Fruit fly (Drosophila melanogaster) whole organism, embryonic: ENCODE measurements around the gene Irc.
A peak's percentile ranks its signal among the peaks of the same experiment; 100 is the strongest.

ENCODE experiments used
- Awh ChIP-seq: fragments of 200-800 bp; sonication (Bioruptor generic); IDR thresholded peaks from 2 replicates; pipeline ENCODE4, ENCODE4 v1.3.6; 2022; ENCODE audit warnings: missing biosample characterization, missing genetic modification characterization
- BEAF-32 ChIP-seq: fragments of 200-800 bp; sonication (Bioruptor generic); optimal IDR thresholded peaks from 3 replicates; lab custom pipeline; 2017; ENCODE audit warnings: missing biosample characterization, missing genetic modification characterization, mild to moderate bottlenecking, moderate library complexity, missing genetic modification reagents
- Bgb ChIP-seq: fragments of 200-800 bp; sonication (Bioruptor generic); IDR thresholded peaks from 2 replicates; pipeline ENCODE4 v1.3.6; 2022; ENCODE audit warnings: missing biosample characterization, missing genetic modification characterization; ENCODE audit not compliant: partially characterized antibody
- CG10147 ChIP-seq: fragments of 200-800 bp; sonication (Bioruptor generic); optimal IDR thresholded peaks from 2 replicates; lab custom pipeline; 2019; ENCODE audit warnings: missing biosample characterization, mild to moderate bottlenecking, missing genetic modification characterization, moderate library complexity
- CG11398 ChIP-seq: fragments of 200-800 bp; sonication (Bioruptor generic); optimal IDR thresholded peaks from 2 replicates; lab custom pipeline; 2016; ENCODE audit warnings: missing biosample characterization, missing genetic modification characterization
- CG11560 ChIP-seq: fragments of 200-800 bp; sonication (Bioruptor generic); IDR thresholded peaks from 3 replicates; pipeline ENCODE4 v1.3.6; 2022; ENCODE audit warnings: missing biosample characterization, missing genetic modification characterization
- CG12299 ChIP-seq: fragments of 200-800 bp; sonication (Bioruptor generic); optimal IDR thresholded peaks from 2 replicates; lab custom pipeline; 2018; ENCODE audit warnings: missing biosample characterization, mild to moderate bottlenecking, missing genetic modification characterization
- CG13894 ChIP-seq: fragments of 200-800 bp; sonication (Bioruptor generic); optimal IDR thresholded peaks from 3 replicates; lab custom pipeline; 2018; ENCODE audit warnings: missing biosample characterization, mild to moderate bottlenecking, missing genetic modification characterization, moderate library complexity
- CG15479 ChIP-seq: fragments of 200-800 bp; sonication (Bioruptor generic); optimal IDR thresholded peaks from 3 replicates; lab custom pipeline; 2019; ENCODE audit warnings: missing biosample characterization, mild to moderate bottlenecking, missing genetic modification characterization, moderate library complexity
- CG2120 ChIP-seq: fragments of 200-800 bp; sonication (Bioruptor generic); optimal IDR thresholded peaks from 3 replicates; lab custom pipeline; 2016; ENCODE audit warnings: missing biosample characterization, missing genetic modification characterization
- CG2202 ChIP-seq: fragments of 200-800 bp; sonication (Bioruptor generic); optimal IDR thresholded peaks from 2 replicates; lab custom pipeline; 2018; ENCODE audit warnings: missing biosample characterization, mild to moderate bottlenecking, missing genetic modification characterization
- CG2678 ChIP-seq: fragments of 200-800 bp; sonication (Bioruptor generic); optimal IDR thresholded peaks from 3 replicates; lab custom pipeline; 2019; ENCODE audit warnings: missing biosample characterization, mild to moderate bottlenecking, missing genetic modification characterization, moderate library complexity
- CG30020 ChIP-seq: fragments of 200-800 bp; optimal IDR thresholded peaks from 2 replicates; lab custom pipeline; 2019; ENCODE audit warnings: missing biosample characterization, mild to moderate bottlenecking, missing genetic modification characterization, moderate library complexity
- CG33213 ChIP-seq: fragments of 200-800 bp; sonication (Bioruptor generic); optimal IDR thresholded peaks from 3 replicates; lab custom pipeline; 2016; ENCODE audit warnings: missing biosample characterization, missing genetic modification characterization
- CG34422 ChIP-seq: fragments of 200-800 bp; sonication (Bioruptor generic); IDR thresholded peaks from 3 replicates; pipeline ENCODE4 v1.3.6; 2022; ENCODE audit warnings: missing biosample characterization, missing genetic modification characterization
- CG43689 ChIP-seq: fragments of 200-800 bp; sonication (Bioruptor generic); IDR thresholded peaks from 2 replicates; pipeline ENCODE4 v1.3.6; 2022; ENCODE audit warnings: missing biosample characterization, missing genetic modification characterization
- CG6765 ChIP-seq: fragments of 200-800 bp; sonication (Bioruptor generic); optimal IDR thresholded peaks from 3 replicates; lab custom pipeline; 2017; ENCODE audit warnings: missing biosample characterization, mild to moderate bottlenecking, missing genetic modification characterization
- CG7745 ChIP-seq: fragments of 200-800 bp; sonication (Bioruptor generic); optimal IDR thresholded peaks from 2 replicates; lab custom pipeline; 2018; ENCODE audit warnings: missing biosample characterization, mild to moderate bottlenecking, missing genetic modification characterization, moderate library complexity
- CG8478 ChIP-seq: fragments of >200 bp; optimal IDR thresholded peaks from 2 replicates; lab custom pipeline; 2018
- CG8944 ChIP-seq: fragments of 200-800 bp; sonication (Bioruptor generic); optimal IDR thresholded peaks from 3 replicates; lab custom pipeline; 2016; ENCODE audit warnings: missing biosample characterization, missing genetic modification characterization
- CG9215 ChIP-seq: fragments of 200-800 bp; sonication (Bioruptor generic); IDR thresholded peaks from 2 replicates; pipeline ENCODE4 v1.3.6; 2022; ENCODE audit warnings: missing biosample characterization, missing genetic modification characterization
- CG9437 ChIP-seq: fragments of 200-800 bp; sonication (Bioruptor generic); optimal IDR thresholded peaks from 2 replicates; lab custom pipeline; 2018; ENCODE audit warnings: missing biosample characterization, mild to moderate bottlenecking, missing genetic modification characterization
- Chrac-16 ChIP-seq: fragments of 200-800 bp; sonication (Bioruptor generic); optimal IDR thresholded peaks from 3 replicates; lab custom pipeline; 2016; ENCODE audit warnings: missing biosample characterization, missing genetic modification characterization
- Eip74EF ChIP-seq, 2 experiments: fragments of 200-800 bp in 1 of 2; fragments of >200 bp in 1 of 2; sonication (Bioruptor generic) in 1 of 2; optimal IDR thresholded peaks; 2 replicates each; lab custom pipeline; 2017 to 2019; ENCODE audit warnings: missing biosample characterization in 2 of 2, missing genetic modification characterization in 2 of 2, mild to moderate bottlenecking in 1 of 2, moderate library complexity in 1 of 2
- Ets65A ChIP-seq: fragments of 200-800 bp; sonication (Bioruptor generic); peaks from one replicate; lab custom pipeline; 2016; ENCODE audit warnings: missing biosample characterization, missing genetic modification characterization
- Gug ChIP-seq: fragments of 200-800 bp; sonication (Bioruptor generic); IDR thresholded peaks from 4 replicates; pipeline ENCODE4 v1.3.6; 2022; ENCODE audit warnings: missing biosample characterization, missing genetic modification characterization
- MESR4 ChIP-seq: fragments of 200-800 bp; sonication (Bioruptor generic); optimal IDR thresholded peaks from 2 replicates; lab custom pipeline; 2018; ENCODE audit warnings: missing biosample characterization, mild to moderate bottlenecking, missing genetic modification characterization, moderate library complexity
- NFAT ChIP-seq: fragments of 200-800 bp; sonication (Bioruptor generic); IDR thresholded peaks from 2 replicates; pipeline ENCODE4 v1.3.6; 2022; ENCODE audit warnings: missing biosample characterization, missing genetic modification characterization
- Stat92E ChIP-seq, 3 experiments: fragments of >200 bp in 2 of 3; fragments of 200-800 bp in 1 of 3; sonication (Bioruptor generic) in 1 of 3; optimal IDR thresholded peaks; 2 replicates each; lab custom pipeline; 2017 to 2019; ENCODE audit warnings: missing biosample characterization in 3 of 3, missing genetic modification characterization in 3 of 3, mild to moderate bottlenecking in 1 of 3, moderate library complexity in 1 of 3
- bcd ChIP-seq: fragments of 200-800 bp; sonication (Bioruptor generic); optimal IDR thresholded peaks from 2 replicates; lab custom pipeline; 2017; ENCODE audit warnings: missing biosample characterization, mild to moderate bottlenecking, missing genetic modification characterization
- croc ChIP-seq: fragments of 200-800 bp; sonication (Bioruptor generic); conservative IDR thresholded peaks from 3 replicates; pipeline ENCODE4 v1.3.6; 2022; ENCODE audit warnings: missing biosample characterization, missing genetic modification characterization
- danr ChIP-seq: fragments of 200-800 bp; sonication (Bioruptor generic); IDR thresholded peaks from 2 replicates; pipeline ENCODE4 v1.3.6; 2022; ENCODE audit warnings: missing biosample characterization, missing genetic modification characterization
- dimm ChIP-seq: fragments of 200-800 bp; sonication (Bioruptor generic); IDR thresholded peaks from 2 replicates; pipeline ENCODE4 v1.3.6; 2022; ENCODE audit warnings: missing biosample characterization, missing genetic modification characterization
- eve ChIP-seq, 2 experiments: fragments of >200 bp; optimal IDR thresholded peaks; 2 replicates each; lab custom pipeline; 2017; ENCODE audit warnings: missing biosample characterization in 2 of 2, missing genetic modification characterization in 2 of 2
- fd102C ChIP-seq: fragments of 200-800 bp; sonication (Bioruptor generic); optimal IDR thresholded peaks from 2 replicates; lab custom pipeline; 2018; ENCODE audit warnings: missing biosample characterization, mild to moderate bottlenecking, missing genetic modification characterization, moderate library complexity
- fru ChIP-seq: fragments of >200 bp; optimal IDR thresholded peaks from 2 replicates; lab custom pipeline; 2017
- ftz-f1 ChIP-seq: fragments of 200-800 bp; sonication (Bioruptor generic); optimal IDR thresholded peaks from 2 replicates; lab custom pipeline; 2016; ENCODE audit warnings: missing biosample characterization, missing genetic modification characterization
- gfzf ChIP-seq: fragments of 200-800 bp; sonication (Bioruptor generic); optimal IDR thresholded peaks from 2 replicates; lab custom pipeline; 2016; ENCODE audit warnings: missing biosample characterization, mild to moderate bottlenecking, missing genetic modification characterization, moderate library complexity
- her ChIP-seq: fragments of 200-800 bp; sonication (Bioruptor generic); optimal IDR thresholded peaks from 2 replicates; lab custom pipeline; 2016; ENCODE audit warnings: missing biosample characterization, missing genetic modification characterization
- luna ChIP-seq: fragments of 200-800 bp; sonication (Bioruptor generic); optimal IDR thresholded peaks from 2 replicates; lab custom pipeline; 2016; ENCODE audit warnings: missing biosample characterization, missing genetic modification characterization
- nmo ChIP-seq: fragments of 200-800 bp; sonication (Bioruptor generic); optimal IDR thresholded peaks from 2 replicates; lab custom pipeline; 2018; ENCODE audit warnings: missing biosample characterization, mild to moderate bottlenecking, missing genetic modification characterization, moderate library complexity
- slou ChIP-seq: fragments of 200-800 bp; sonication (Bioruptor generic); optimal IDR thresholded peaks from 3 replicates; lab custom pipeline; 2016; ENCODE audit warnings: missing biosample characterization, missing genetic modification characterization
- ssp ChIP-seq: fragments of 200-800 bp; sonication (Bioruptor generic); IDR thresholded peaks from 2 replicates; pipeline ENCODE4 v1.3.6; 2022; ENCODE audit warnings: missing biosample characterization, missing genetic modification characterization
- tin ChIP-seq: fragments of 200-800 bp; sonication (Bioruptor generic); optimal IDR thresholded peaks from 3 replicates; lab custom pipeline; 2016; ENCODE audit warnings: missing biosample characterization, missing genetic modification characterization
- tll ChIP-seq, 2 experiments: fragments of 200-800 bp in 1 of 2; fragments of >200 bp in 1 of 2; sonication (Bioruptor generic) in 1 of 2; optimal IDR thresholded peaks; 2 replicates each; lab custom pipeline; 2017 to 2019; ENCODE audit warnings: missing biosample characterization in 2 of 2, missing genetic modification characterization in 2 of 2, mild to moderate bottlenecking in 1 of 2, moderate library complexity in 1 of 2
- toy ChIP-seq: fragments of 200-800 bp; sonication (Bioruptor generic); IDR thresholded peaks from 2 replicates; pipeline ENCODE4 v1.3.6; 2022; ENCODE audit warnings: missing biosample characterization, missing genetic modification characterization
- trh ChIP-seq: fragments of 200-800 bp; sonication (Bioruptor generic); optimal IDR thresholded peaks from 2 replicates; lab custom pipeline; 2016; ENCODE audit warnings: missing biosample characterization, missing genetic modification characterization
- zen2 ChIP-seq: fragments of 200-800 bp; sonication (Bioruptor generic); IDR thresholded peaks from 3 replicates; pipeline ENCODE4 v1.3.6; 2022; ENCODE audit warnings: missing biosample characterization, missing genetic modification characterization; ENCODE audit not compliant: partially characterized antibody

Irc gene

DNA sequence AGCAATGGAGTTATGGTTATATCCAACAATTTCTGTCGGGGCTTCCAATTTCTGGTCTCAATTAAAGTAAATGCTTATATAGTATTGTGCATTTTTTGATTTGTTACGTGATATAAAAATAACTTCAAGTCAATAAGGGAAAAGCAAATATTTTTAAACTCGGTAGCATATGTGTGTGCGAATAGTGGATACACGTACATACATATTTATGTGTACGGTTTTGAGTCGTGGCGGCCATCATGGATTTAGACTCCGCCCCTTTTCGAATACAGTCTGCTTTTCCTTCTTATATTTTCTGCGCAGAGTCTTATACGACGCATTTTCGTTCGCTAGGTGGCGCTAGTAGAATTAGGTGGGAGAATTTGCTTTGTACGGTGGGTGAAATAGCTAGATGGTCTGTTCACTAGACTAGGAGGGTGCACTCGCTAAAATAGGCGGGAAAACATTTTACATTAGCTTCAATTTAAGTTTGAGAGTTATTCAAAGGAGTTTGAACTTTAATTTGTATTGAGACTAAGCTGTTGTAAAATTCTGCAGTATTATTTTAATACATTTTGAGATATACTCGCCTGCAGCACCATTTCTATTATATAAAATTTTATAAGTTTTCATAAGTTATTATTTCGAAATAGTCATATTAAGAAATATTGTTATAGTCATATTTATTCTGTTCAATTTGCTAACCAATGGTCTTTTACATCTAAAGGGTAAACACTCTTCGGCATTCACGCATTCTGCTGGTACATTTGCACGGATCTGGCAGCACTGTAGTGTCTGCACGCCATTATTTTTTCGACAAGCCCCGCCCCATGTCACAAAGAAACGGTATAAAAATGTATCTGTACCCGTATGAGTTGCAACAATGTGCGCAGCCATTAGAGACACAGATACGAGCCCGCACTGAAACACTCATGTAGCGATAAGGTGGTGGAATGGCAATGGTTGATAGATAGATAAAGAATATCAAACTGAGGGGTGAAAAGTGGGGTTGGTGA, 33.0 kb upstream of the Irc start (continued):
- TF ChIP-seq danr (GFP tag; lab: Robert Waterston, UW) (no peak), bcd (GFP tag; lab: Kevin White, UChicago) (peak; percentile 67), CG33213 (GFP tag; lab: Kevin White, UChicago) (no peak), fru (lab: Kevin White, UChicago) (no peak), slou (no peak), CG6765 (GFP tag; lab: Kevin White, UChicago) (peak; percentile 55), trh (GFP tag; lab: Kevin White, UChicago) (no peak), CG11398 (no peak), luna (no peak), CG30020 (tag; lab: Kevin White, UChicago) (no peak), dimm (GFP tag; lab: Robert Waterston, UW) (no peak), Eip74EF (GFP tag; optimal IDR thresholded peaks at IDR 0.05; lab: Kevin White, UChicago) (no peak), her (GFP tag; lab: Kevin White, UChicago) (no peak), CG11560 (tag; lab: Robert Waterston, UW) (peak; percentile 67; the same call in 2 of the 3 replicates), CG2678 (tag; lab: Kevin White, UChicago) (no peak), CG43689 (GFP tag; lab: Robert Waterston, UW) (no peak), CG8944 (GFP tag; lab: Kevin White, UChicago) (no peak), CG8478 (lab: Kevin White, UChicago) (no peak), CG2120 (peak; percentile 65), tin (GFP tag; lab: Kevin White, UChicago) (no peak), CG7745 (tag; lab: Kevin White, UChicago) (no peak), CG12299 (tag; lab: Kevin White, UChicago) (peak; percentile 33), BEAF-32 (no peak), eve (GFP tag; optimal IDR thresholded peaks at IDR 0.05; lab: Kevin White, UChicago) (peak in 1 of 2 experiments; percentile 32), gfzf (GFP tag; lab: Kevin White, UChicago) (peak; percentile 43), Stat92E (GFP tag; optimal IDR thresholded peaks at IDR 0.05; lab: Kevin White, UChicago) (peak in 1 of 3 experiments; percentile 10), toy (GFP tag; lab: Robert Waterston, UW) (no peak), CG15479 (GFP tag; lab: Kevin White, UChicago) (peak; percentile 99), NFAT (peak; percentile 69; the same call in 1 of the 2 replicates), CG10147 (GFP tag; lab: Kevin White, UChicago) (no peak), ssp (GFP tag; lab: Robert Waterston, UW) (no peak), CG2202 (tag; lab: Kevin White, UChicago) (peak; percentile 31), CG13894 (tag; lab: Kevin White, UChicago) (no peak), CG9215 (peak; percentile 31; the same call in 1 of the 2 replicates), Gug (GFP tag; lab: Robert Waterston, UW) (peak; percentile 62; the same call in 3 of the 4 replicates), fd102C (GFP tag; lab: Kevin White, UChicago) (no peak), zen2 (GFP tag; lab: Robert Waterston, UW) (no peak), Chrac-16 (GFP tag; lab: Kevin White, UChicago) (peak; percentile 42), Bgb (GFP tag; lab: Robert Waterston, UW) (peak; percentile 27; the same call in 1 of the 2 replicates), nmo (GFP tag; lab: Kevin White, UChicago) (peak; percentile 75), ftz-f1 (GFP tag; lab: Kevin White, UChicago) (no peak), Ets65A (GFP tag; lab: Kevin White, UChicago) (peak; percentile 92), CG34422 (peak; percentile 62; the same call in 1 of the 3 replicates), MESR4 (GFP tag; lab: Kevin White, UChicago) (no peak), CG9437 (peak; percentile 8), Awh (GFP tag; lab: Robert Waterston, UW) (no peak), tll (GFP tag; optimal IDR thresholded peaks at IDR 0.05; lab: Kevin White, UChicago) (no peak), croc (GFP tag; lab: Robert Waterston, UW) (peak; percentile 36; the same call in 1 of the 3 replicates)
